Fruit fly (Drosophila melanogaster) Kc167 (cell line): Measurements from ENCODE around the gene strat.

Source experiments
- Myc ChIP-seq: fragments of >200 bp; optimal IDR thresholded peaks from 2 replicates; lab custom pipeline; 2017; ENCODE audit warnings: missing external identifiers
- Sin3A ChIP-seq: fragments of >200 bp; optimal IDR thresholded peaks from 2 replicates; lab custom pipeline; 2018; ENCODE audit warnings: missing external identifiers
- h ChIP-seq: fragments of >200 bp; optimal IDR thresholded peaks from 3 replicates; lab custom pipeline; 2018; ENCODE audit warnings: missing external identifiers
- insv ChIP-seq: fragments of >200 bp; optimal IDR thresholded peaks from 3 replicates; lab custom pipeline; 2018; ENCODE audit warnings: missing external identifiers
- psq ChIP-seq: fragments of >200 bp; optimal IDR thresholded peaks from 2 replicates; lab custom pipeline; 2017; ENCODE audit warnings: missing external identifiers
- ttk ChIP-seq: sonication (Bioruptor generic); optimal IDR thresholded peaks from 2 replicates; lab custom pipeline; 2017; ENCODE audit warnings: missing external identifiers

Gene strat

DNA sequence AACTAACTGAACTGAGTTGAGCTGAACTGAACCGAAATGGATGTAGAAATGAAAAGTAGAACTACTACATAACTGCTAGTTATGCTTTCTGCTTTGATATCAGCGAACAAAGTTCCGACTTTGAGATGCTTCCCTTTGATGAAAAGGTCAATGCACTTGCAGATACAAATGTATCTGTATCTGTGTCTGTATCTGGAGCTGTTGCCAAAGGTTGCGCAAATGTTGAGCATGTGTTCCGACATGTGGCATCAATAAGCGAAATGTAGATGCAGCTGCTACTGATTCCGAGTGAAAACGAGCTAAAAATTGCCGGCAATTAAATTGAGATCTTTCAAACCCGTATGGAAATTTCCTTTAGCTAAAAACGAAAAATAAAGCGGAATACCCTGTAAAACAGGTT is 33.5 kb upstream of the strat start:
- TF ChIP-seq ttk (lab: Kevin White, UChicago) (no peak), Sin3A (lab: Kevin White, UChicago) (no peak), Myc (lab: Kevin White, UChicago) (no peak)

DNA sequence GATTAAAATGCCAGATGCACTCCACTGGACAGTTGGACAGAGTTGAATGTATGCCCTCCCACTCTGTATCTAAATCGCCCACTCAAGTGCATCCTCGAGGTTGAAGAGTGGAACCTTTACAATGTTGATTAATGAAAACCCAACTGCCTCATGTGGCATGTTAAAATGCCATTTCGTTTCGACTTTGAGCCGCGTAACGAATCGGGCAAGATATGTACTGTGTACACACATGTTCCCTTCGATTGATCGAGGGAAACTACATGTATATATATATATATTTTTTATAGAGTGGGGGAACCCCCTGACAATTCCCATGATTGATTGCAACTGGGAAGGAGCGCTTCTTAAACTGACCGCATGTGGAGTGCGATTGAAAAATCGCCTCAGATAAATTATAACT is 32.0 kb upstream of the strat start:
- TF ChIP-seq h (lab: Kevin White, UChicago) (no peak), Myc (lab: Kevin White, UChicago) (no peak), Sin3A (lab: Kevin White, UChicago) (no peak), insv (lab: Kevin White, UChicago) (no peak), ttk (lab: Kevin White, UChicago) (no peak), psq (lab: Kevin White, UChicago) (no peak)

DNA sequence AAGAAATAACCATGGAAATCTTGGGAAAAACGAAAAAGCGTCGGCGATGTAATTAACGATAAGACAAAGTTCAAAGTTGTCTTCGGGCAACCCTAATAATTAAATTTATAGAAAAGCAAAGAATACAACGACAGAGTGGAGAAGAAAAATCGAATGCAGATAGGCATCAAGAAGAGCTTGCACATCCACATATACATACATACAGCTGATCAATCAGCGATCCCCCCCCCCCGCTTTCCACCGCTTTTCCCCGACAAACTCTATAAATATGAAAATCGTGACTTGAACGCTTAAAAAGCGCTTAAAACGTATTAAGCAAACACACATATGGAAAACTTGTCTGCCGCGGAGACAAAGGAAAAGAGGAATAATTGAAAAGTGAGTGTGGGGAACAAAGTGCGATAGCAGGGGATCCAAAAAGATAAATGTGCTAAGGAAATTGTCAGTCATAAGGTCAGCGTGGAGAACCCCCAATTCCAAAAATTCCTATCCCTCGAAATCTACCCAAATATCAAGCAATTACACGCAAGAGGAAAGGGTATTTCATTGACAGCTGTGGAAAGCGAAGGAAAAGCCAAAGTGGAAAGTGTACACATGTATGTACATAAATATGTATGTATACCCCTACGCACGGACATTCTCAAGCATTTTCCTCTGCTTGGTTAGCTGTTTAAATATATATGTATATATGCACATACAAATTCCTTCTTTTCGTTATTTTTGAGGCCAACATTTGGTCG is 30.6 kb upstream of the strat start:
- TF ChIP-seq insv (lab: Kevin White, UChicago) (no peak), Sin3A (lab: Kevin White, UChicago) (no peak), ttk (lab: Kevin White, UChicago) (no peak), h (lab: Kevin White, UChicago) (no peak)

DNA sequence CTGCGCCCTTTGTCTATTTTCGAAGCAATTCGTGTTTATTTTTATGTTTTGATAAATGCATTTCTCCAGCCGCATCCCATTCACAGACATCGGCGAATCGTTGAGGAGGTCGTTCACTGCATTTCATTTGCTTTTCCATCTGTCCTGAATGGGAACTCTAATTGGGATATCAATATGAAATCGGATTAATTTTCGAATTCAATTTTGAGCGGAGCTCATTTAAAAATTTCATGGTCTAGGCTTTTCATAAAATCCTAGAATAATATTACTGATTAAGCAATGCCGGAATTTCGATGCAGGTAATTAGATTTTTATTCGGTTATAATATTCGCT is 30.1 kb upstream of the strat start:
- no peak for TF ChIP-seq h (lab: Kevin White, UChicago)
- TF ChIP-seq Sin3A (lab: Kevin White, UChicago): no peak
- TF ChIP-seq insv (lab: Kevin White, UChicago): no peak
- TF ChIP-seq ttk (lab: Kevin White, UChicago): no peak
- no peak for TF ChIP-seq psq (lab: Kevin White, UChicago)
- no peak for TF ChIP-seq Myc (lab: Kevin White, UChicago)

DNA sequence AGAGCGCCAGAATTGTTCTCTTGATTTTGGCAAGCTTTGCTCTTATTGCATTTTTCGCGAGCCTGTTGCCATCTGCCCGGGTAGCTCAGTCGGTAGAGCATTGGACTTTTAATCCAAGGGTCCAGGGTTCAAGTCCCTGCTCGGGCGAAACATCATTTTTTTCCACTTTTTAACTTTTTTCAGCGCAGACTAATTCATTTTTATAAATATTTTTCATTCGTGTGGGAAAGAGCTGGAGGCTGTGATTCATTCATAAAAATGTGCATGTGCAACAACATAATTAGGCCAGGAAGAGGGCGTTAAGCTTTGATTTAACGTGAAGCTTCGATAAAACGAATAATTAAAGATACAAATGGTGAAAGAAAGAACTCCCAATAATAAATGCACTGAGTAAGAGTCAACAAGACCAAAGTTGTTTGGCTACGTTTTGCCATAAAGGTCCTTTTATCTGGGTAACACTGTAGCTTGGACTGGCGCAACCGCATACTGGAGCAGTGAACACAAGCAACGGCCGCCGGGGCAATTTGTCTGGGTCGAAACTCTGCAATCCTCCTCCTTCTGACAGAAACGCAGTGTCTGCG is 29.4 kb upstream of the strat start:
- TF ChIP-seq psq (lab: Kevin White, UChicago) (no peak), Myc (lab: Kevin White, UChicago) (no peak), Sin3A (lab: Kevin White, UChicago) (no peak), insv (lab: Kevin White, UChicago) (no peak), h (lab: Kevin White, UChicago) (no peak), ttk (lab: Kevin White, UChicago) (no peak)

DNA sequence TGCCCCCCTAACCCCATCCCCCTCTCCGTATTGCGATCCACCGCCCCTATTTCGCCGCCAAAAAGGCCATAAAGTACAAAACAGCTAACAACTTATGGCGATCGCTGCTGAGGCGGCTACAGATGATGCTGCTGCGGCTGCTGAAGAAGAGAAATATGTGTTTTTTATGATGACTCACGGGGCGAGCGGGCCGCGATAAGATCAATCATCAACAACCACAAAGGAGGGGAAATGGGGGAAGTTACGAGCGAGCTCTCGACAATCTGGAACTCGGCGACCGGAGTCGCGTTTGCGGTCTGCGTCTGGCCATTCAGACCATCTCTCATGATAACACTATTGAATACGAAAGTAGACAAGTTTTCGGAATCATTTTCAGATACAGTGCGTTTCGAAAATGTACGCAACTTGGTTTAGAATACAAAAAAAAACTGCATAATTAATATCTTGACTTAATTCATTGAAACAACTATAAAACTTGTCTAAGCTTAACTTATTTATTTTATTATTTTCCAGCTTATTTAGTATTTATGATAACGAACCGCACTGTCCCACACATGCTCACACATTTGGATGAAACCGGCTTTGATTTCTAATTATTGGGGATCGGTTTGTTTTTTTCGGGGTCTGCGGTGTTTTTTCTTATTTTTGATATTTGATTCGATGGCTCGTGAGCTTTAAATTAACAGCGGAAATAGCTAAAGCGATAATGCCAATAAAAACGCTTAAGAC is 27.8 kb upstream of the strat start:
- TF ChIP-seq psq (lab: Kevin White, UChicago) (no peak), Myc (lab: Kevin White, UChicago) (no peak), insv (lab: Kevin White, UChicago) (no peak), Sin3A (lab: Kevin White, UChicago) (no peak), ttk (lab: Kevin White, UChicago) (no peak), h (lab: Kevin White, UChicago) (no peak)

DNA sequence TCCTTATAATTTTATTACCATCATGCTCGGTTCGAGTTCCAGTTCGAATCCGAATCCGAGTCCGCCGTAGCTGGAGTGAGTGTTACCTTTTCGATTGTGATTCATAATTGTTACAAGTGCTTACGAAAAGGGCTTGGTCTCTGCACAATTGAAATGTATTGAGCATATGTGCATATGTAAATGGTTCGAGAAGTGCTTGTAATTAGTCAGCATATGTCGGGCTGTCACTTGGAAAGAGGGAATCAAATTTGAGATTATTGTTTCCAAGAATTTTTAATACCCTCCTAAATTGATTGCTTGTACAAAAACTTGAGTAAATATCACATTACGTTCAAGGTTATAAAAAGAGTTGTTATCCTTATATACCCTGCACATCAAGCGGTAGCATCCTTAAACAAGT is 26.7 kb upstream of the strat start:
- TF ChIP-seq psq (lab: Kevin White, UChicago) (no peak), ttk (lab: Kevin White, UChicago) (no peak), Sin3A (lab: Kevin White, UChicago) (no peak), insv (lab: Kevin White, UChicago) (no peak), Myc (lab: Kevin White, UChicago) (no peak), h (lab: Kevin White, UChicago) (no peak)

DNA sequence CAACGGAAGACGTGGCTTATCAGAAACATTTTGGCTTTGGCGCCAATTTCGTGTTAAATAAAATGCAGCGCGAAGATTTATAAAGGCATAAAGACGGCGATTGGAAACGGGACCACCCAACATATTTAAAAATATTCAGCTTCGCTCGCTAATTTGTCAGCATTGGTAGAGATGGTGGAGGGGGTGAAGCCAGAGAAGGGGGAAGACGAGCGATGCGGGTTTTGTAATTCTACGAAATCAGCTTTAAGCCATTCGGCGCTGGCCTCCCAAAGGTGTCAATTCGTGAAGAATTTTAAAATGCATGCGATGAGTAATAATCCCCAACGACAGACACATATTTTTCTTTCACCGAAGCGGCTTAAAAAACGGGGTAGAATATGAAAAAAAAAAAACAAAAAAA is 26.1 kb upstream of the strat start:
- TF ChIP-seq Myc (lab: Kevin White, UChicago): no peak
- TF ChIP-seq h (lab: Kevin White, UChicago): no peak
- TF ChIP-seq ttk (lab: Kevin White, UChicago): no peak
- TF ChIP-seq psq (lab: Kevin White, UChicago): no peak
- no peak for TF ChIP-seq insv (lab: Kevin White, UChicago)
- TF ChIP-seq Sin3A (lab: Kevin White, UChicago): no peak

DNA sequence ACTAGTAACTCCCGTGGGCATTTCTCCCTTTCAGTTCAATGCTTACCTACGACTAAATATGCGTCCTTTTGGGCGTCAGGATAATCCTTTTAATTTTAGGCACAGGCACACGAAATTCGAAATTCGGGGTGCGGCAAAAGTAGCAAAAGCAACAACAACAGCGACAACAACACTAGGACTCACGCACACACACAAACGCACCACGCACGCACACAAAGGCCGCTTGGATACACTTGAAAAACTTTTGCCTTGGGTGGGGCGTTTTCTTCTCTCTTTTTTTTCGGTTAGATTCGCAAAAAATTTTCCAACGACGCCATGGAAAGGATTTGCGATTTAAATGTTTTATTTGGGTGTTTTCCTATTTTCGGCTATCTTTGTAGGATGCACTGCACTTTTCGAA is 23.7 kb upstream of the strat start:
- no peak for TF ChIP-seq insv (lab: Kevin White, UChicago)
- no peak for TF ChIP-seq h (lab: Kevin White, UChicago)
- no peak for TF ChIP-seq Myc (lab: Kevin White, UChicago)
- TF ChIP-seq psq (lab: Kevin White, UChicago): no peak
- no peak for TF ChIP-seq ttk (lab: Kevin White, UChicago)
- no peak for TF ChIP-seq Sin3A (lab: Kevin White, UChicago)

DNA sequence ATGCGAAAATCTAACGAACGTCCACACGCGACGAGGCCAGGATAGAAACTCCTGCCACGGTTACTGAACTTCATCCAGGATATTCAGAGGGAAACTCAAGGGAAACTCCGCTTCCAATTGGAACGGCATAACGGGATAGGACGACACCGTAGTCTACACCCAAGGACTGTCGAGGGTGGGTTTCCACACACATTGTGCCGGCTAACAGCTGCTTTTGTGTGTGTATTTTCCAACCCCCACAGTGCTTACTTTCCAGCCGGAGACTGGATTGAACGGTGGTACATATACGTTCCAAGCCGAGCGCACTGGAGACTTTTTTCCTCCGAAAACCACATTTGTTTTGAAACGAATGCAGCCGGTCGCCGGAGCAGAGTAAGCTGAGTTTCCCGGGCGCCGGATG is 23.1 kb upstream of the strat start:
- TF ChIP-seq Myc (lab: Kevin White, UChicago) (no peak), insv (lab: Kevin White, UChicago) (no peak), Sin3A (lab: Kevin White, UChicago) (no peak), ttk (lab: Kevin White, UChicago) (no peak), h (lab: Kevin White, UChicago) (no peak), psq (lab: Kevin White, UChicago) (no peak)

DNA sequence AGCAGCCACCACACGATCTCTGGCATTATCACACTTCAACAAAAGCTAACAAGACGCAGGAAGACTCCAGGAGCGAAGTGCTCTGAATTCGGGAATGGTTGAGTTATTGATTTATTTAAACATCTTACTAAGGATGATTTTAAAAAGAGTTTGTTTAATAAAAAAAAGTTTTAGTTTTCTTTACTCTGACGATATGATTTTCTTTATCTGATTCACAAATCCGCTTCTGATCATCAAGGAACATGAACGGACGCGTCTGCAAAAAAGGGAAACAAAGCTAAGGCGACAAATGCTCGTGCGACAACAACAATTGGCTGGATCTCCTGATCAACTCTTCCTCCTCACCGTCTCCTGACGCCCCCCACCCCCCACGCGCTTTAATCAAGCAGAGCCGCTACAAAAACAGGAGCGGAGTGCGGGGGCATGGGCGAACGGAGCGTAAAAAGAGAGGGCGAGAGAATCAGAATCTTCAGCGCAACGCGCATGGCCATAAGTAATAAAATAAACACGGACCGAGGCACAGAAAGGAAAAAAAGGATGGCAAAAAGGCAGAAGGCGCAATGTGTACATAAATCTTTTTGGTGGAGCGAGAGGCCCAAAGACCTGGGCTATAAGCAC is 20.8 kb upstream of the strat start:
- no peak for TF ChIP-seq ttk (lab: Kevin White, UChicago)
- no peak for TF ChIP-seq Sin3A (lab: Kevin White, UChicago)
- TF ChIP-seq insv (lab: Kevin White, UChicago): no peak
- TF ChIP-seq Myc (lab: Kevin White, UChicago): no peak
- no peak for TF ChIP-seq psq (lab: Kevin White, UChicago)
- TF ChIP-seq h (lab: Kevin White, UChicago): no peak
